Worm (Caenorhabditis elegans): ENCODE data around the gene tin-9.2.

tin-9.2 gene

DNA sequence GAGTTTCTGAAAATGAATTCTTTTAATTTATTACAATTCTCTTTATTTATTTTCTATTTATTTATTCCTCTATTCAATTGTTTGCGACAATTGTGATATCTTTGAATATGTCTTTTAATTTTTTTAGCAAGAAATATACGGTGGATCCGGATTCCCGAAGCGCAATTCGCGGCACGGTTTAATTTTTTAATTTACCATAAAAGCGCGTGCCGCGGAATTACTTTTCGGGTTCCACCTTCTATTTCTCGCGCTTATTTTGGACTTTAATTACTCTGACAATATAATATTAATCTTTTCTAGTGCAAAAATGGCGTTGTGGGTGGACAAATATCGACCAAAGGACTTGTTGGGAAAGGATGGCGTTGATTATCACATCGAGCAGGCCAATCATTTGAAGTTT lies 3.3 kb upstream of the tin-9.2 start, which contains the start of gene rfc-3:
Gene rfc-3 (plus strand): TSS at position 301 of the 400 bp plus-strand sequence.
- TF ChIP-seq aha-1 (tag; optimal IDR thresholded peaks at IDR 0.05) (no peak), efl-1 (optimal IDR thresholded peaks at IDR 0.05) (no peak), efl-1 (GFP tag; optimal IDR thresholded peaks at IDR 0.05 in 1 of 2) (peak in 1 of 2 experiments; percentile 57)

DNA sequence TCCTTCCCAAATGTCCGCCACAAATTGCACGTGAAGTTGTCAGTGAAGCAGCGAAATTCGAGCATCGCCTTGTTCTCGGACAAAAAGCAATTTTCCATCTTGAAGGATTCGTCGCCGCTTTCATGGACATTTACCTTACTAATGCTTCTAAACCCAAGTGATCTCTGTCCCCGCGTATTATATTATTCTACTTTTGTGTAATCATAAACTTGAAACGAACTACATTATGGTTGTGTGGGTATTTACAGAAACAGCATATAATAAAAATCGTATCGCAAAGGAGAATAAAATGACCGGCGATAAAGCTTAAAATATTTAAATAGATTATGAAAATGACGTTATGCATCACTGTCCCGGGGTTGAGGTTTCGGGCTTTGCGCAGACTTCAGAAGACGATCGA lies 2.0 kb upstream of the tin-9.2 start:
- TF ChIP-seq unc-30 (tag; optimal IDR thresholded peaks at IDR 0.05): no peak
- no peak for TF ChIP-seq swsn-7 (tag; optimal IDR thresholded peaks at IDR 0.05)
- TF ChIP-seq aly-2 (tag; optimal IDR thresholded peaks at IDR 0.05): peak; percentile 13

DNA sequence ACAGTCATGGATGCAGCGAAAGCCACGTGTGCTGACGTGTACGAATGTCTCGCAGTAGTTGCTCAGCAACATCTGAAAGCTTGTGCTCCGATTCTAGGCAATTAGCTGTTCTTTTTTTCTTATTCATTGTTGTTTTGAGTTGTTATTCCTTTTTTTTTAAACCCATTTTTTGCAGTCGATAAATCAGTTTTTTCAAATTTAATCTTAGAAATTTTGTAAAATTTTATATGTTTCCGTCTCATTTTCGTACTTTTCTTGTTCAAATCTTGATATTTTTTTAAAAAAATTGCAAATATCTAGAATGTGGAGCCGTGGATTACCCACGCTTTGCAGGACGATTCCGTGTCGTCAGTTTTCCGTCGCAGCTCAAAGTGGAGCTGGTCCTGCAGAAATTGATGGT lies 1.6 kb downstream of the tin-9.2 start, which contains the start of gene fask-1:
Gene fask-1 (plus strand): TSS at position 301 of the 400 bp plus-strand sequence.
- TF ChIP-seq aha-1 (tag; optimal IDR thresholded peaks at IDR 0.05): no peak
- no peak for TF ChIP-seq nhr-12 (tag; optimal IDR thresholded peaks at IDR 0.05)
- no peak for TF ChIP-seq elt-3 (tag; optimal IDR thresholded peaks at IDR 0.05)
- no peak for TF ChIP-seq egl-13 (tag; optimal IDR thresholded peaks at IDR 0.05)
- TF ChIP-seq egl-27 (tag; optimal IDR thresholded peaks at IDR 0.05): no peak
- no peak for TF ChIP-seq ama-1 (optimal IDR thresholded peaks at IDR 0.05)
- no peak for TF ChIP-seq pax-3 (tag; optimal IDR thresholded peaks at IDR 0.05)
- TF ChIP-seq zag-1 (tag; optimal IDR thresholded peaks at IDR 0.05): no peak
- no peak for TF ChIP-seq ces-1 (GFP tag; optimal IDR thresholded peaks at IDR 0.05)

DNA sequence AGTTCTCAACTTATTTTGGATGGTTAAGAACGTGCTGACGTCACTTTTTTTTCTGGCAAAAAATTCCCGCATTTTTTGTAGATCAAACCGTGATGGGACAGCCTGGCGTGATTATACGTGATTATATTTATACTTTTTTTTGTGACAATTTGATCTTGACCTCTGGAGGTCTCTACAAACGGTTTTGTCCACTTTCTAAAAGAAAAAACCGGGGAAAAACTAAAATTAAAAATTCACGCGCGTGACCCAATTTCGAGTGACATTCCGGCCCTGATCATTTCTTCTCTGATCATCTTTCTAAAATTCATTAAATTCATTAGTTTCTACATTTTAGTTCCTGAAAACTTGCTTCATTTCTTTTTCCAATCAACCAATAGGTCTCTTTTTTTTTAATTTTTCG lies 6.1 kb downstream of the tin-9.2 start, which contains the start of gene rde-11:
Gene rde-11 (plus strand): TSS at position 301 of the 400 bp plus-strand sequence.
- TF ChIP-seq hpl-2 (GFP tag; optimal IDR thresholded peaks at IDR 0.05) (no peak), unc-62 (GFP tag; optimal IDR thresholded peaks at IDR 0.05) (no peak), hlh-17 (GFP tag; optimal IDR thresholded peaks at IDR 0.05; ENCODE audit: borderline replicate concordance) (no peak), sox-4 (tag; optimal IDR thresholded peaks at IDR 0.05) (no peak), nhr-90 (tag; optimal IDR thresholded peaks at IDR 0.05; ENCODE audit: poor library complexity) (no peak), egl-27 (tag; optimal IDR thresholded peaks at IDR 0.05) (no peak), nhr-84 (tag; optimal IDR thresholded peaks at IDR 0.05) (no peak), nhr-12 (tag; optimal IDR thresholded peaks at IDR 0.05) (no peak), sup-37 (GFP tag; optimal IDR thresholded peaks at IDR 0.05) (no peak), lin-15B (tag; optimal IDR thresholded peaks at IDR 0.05) (no peak), efl-3 (GFP tag; optimal IDR thresholded peaks at IDR 0.05) (no peak), pqm-1 (tag; optimal IDR thresholded peaks at IDR 0.05) (no peak), jun-1 (tag; optimal IDR thresholded peaks at IDR 0.05) (no peak)

DNA sequence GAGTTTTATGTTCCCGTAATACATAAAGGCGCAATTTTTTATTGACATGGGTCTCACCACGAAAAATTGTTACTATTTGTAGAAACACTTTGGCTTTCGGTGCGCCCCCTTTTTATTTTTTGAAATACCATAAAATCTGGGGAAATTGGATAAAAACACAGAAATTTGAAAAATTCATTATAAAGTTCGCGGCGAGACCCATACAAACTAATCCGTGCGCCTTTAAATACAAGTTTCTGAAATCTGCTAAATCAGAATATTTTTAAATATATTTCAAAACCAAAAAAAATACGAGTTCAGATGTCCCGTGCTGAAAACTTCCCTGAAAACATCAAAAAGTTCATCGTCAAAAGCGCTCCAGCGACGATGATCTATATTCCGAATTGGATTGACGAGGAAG lies 8.6 kb downstream of the tin-9.2 start, which contains the start of gene B0564.2:
Gene B0564.2 (plus strand): TSS at position 301 of the 400 bp plus-strand sequence.
- no peak for TF ChIP-seq mdl-1 (tag; optimal IDR thresholded peaks at IDR 0.05)
- no peak for TF ChIP-seq nhr-11 (tag; optimal IDR thresholded peaks at IDR 0.05)
- no peak for TF ChIP-seq egl-27 (tag; optimal IDR thresholded peaks at IDR 0.05)
- no peak for TF ChIP-seq sptf-1 (tag; optimal IDR thresholded peaks at IDR 0.05)
- no peak for TF ChIP-seq lsy-2 (tag; optimal IDR thresholded peaks at IDR 0.05)
- TF ChIP-seq ceh-88 (GFP tag; IDR thresholded peaks at IDR 0.05): no peak
- TF ChIP-seq unc-30 (tag; optimal IDR thresholded peaks at IDR 0.05): no peak
- no peak for TF ChIP-seq sox-4 (tag; optimal IDR thresholded peaks at IDR 0.05)
- TF ChIP-seq unc-62 (GFP tag; optimal IDR thresholded peaks at IDR 0.05): no peak
- no peak for TF ChIP-seq fos-1 (tag; optimal IDR thresholded peaks at IDR 0.05)
- no peak for TF ChIP-seq alr-1 (tag; optimal IDR thresholded peaks at IDR 0.05; ENCODE audit: borderline replicate concordance)

DNA sequence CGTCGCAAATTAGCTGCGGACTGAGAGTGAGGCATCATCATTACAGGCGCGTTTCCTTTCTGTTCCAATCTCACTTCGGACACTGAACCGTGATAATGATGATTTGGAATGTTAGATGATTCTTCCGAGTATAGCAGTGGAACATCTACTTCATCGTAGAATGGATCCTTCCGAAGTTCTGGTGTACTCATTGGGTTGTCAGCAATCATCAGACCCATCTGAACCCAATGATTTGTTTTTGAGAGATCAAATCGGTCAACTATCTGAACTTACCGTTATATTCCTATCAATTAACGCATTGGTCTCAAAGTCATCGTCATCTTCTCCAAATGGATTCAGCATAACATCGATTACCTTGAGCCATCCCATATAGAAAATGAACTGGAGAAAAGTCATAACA lies 9.6 kb downstream of the tin-9.2 start:
- TF ChIP-seq sptf-1 (tag; optimal IDR thresholded peaks at IDR 0.05) (no peak), mdl-1 (tag; optimal IDR thresholded peaks at IDR 0.05) (no peak), blmp-1 (tag; optimal IDR thresholded peaks at IDR 0.05) (peak; percentile 2)
